Worm (Caenorhabditis elegans): ENCODE data around the gene C39H7.4.

Gene C39H7.4

DNA sequence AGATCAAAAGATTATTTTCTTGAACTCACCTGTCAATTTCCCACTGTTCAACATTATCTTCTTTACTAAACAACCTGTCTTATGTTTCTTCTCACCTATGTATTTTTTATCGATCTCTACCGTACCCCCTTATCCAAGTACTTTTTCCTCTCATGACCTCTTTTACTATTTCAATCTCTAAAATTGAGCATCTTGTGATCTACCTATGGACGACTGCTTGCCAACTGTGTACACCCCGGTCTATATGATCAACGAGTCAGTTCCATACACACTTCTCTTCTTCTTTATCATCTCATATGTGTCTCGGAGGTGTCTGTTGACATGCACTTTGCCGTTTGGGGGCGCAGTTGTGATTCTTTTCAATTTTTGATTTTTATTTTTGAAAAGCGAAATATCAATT lies 24.3 kb downstream of the C39H7.4 start (continued):
- no peak for TF ChIP-seq tlp-1 (tag; optimal IDR thresholded peaks at IDR 0.05)
- TF ChIP-seq C16A3.4 (tag; optimal IDR thresholded peaks at IDR 0.05), result no peak
- no peak for TF ChIP-seq xbp-1 (tag; optimal IDR thresholded peaks at IDR 0.05)
- TF ChIP-seq dsc-1 (tag; optimal IDR thresholded peaks at IDR 0.05), result no peak
- TF ChIP-seq efl-3 (GFP tag; optimal IDR thresholded peaks at IDR 0.05), result no peak
- no peak for TF ChIP-seq ceh-90 (tag; optimal IDR thresholded peaks at IDR 0.05)
- peak; percentile 61 for TF ChIP-seq nhr-20 (tag; optimal IDR thresholded peaks at IDR 0.05)
- TF ChIP-seq nhr-28 (tag; optimal IDR thresholded peaks at IDR 0.05), result no peak
- TF ChIP-seq unc-130 (tag; optimal IDR thresholded peaks at IDR 0.05), result no peak
- TF ChIP-seq hlh-17 (GFP tag; optimal IDR thresholded peaks at IDR 0.05; ENCODE audit: borderline replicate concordance), result no peak
- TF ChIP-seq Y116A8C.19 (tag; optimal IDR thresholded peaks at IDR 0.05; ENCODE audit: borderline replicate concordance), result no peak
- peak; percentile 74 for TF ChIP-seq lin-14 (GFP tag; optimal IDR thresholded peaks at IDR 0.05)
- TF ChIP-seq jun-1 (tag; optimal IDR thresholded peaks at IDR 0.05), result no peak
- no peak for TF ChIP-seq fos-1 (tag; optimal IDR thresholded peaks at IDR 0.05)
- TF ChIP-seq irx-1 (tag; optimal IDR thresholded peaks at IDR 0.05), result no peak
- TF ChIP-seq pag-3 (tag; optimal IDR thresholded peaks at IDR 0.05; ENCODE audit: borderline replicate concordance, insufficient read depth), result no peak
- no peak for TF ChIP-seq swsn-7 (tag; optimal IDR thresholded peaks at IDR 0.05)
- TF ChIP-seq efl-1 (optimal IDR thresholded peaks at IDR 0.05), result peak in 1 of 2 experiments; percentile 0
- peak in 1 of 2 experiments; percentile 92 for TF ChIP-seq efl-1 (GFP tag; optimal IDR thresholded peaks at IDR 0.05 in 1 of 2)
- TF ChIP-seq fkh-4 (tag; optimal IDR thresholded peaks at IDR 0.05; ENCODE audit: borderline replicate concordance), result no peak
- TF ChIP-seq elt-2 (tag; optimal IDR thresholded peaks at IDR 0.05), result peak; percentile 26
- TF ChIP-seq hlh-4 (tag; optimal IDR thresholded peaks at IDR 0.05), result no peak
- peak in 1 of 2 experiments; percentile 64 for TF ChIP-seq mdl-1 (tag; optimal IDR thresholded peaks at IDR 0.05)
- no peak for TF ChIP-seq nhr-84 (tag; optimal IDR thresholded peaks at IDR 0.05)
- TF ChIP-seq lin-39 (tag; optimal IDR thresholded peaks at IDR 0.05), result no peak
- peak; percentile 6 for TF ChIP-seq blmp-1 (tag; optimal IDR thresholded peaks at IDR 0.05)
- TF ChIP-seq sup-37 (GFP tag; optimal IDR thresholded peaks at IDR 0.05), result no peak
- TF ChIP-seq nhr-71 (tag; optimal IDR thresholded peaks at IDR 0.05), result peak; percentile 61
- TF ChIP-seq nhr-19 (GFP tag; conservative IDR thresholded peaks at IDR 0.05), result no peak
- TF ChIP-seq hpl-2 (GFP tag; optimal IDR thresholded peaks at IDR 0.05), result no peak
- TF ChIP-seq dpl-1 (GFP tag; optimal IDR thresholded peaks at IDR 0.05), result peak in 1 of 3 experiments; percentile 5
- TF ChIP-seq C04F5.9 (tag; optimal IDR thresholded peaks at IDR 0.05), result no peak

- TF ChIP-seq mab-9 (GFP tag; IDR thresholded peaks at IDR 0.05) (no peak), C34B4.2 (tag; optimal IDR thresholded peaks at IDR 0.05) (no peak), isw-1 (GFP tag; IDR thresholded peaks at IDR 0.05) (no peak), unc-86 (tag; optimal IDR thresholded peaks at IDR 0.05) (no peak), swsn-7 (tag; optimal IDR thresholded peaks at IDR 0.05) (no peak), snpc-4 (tag; optimal IDR thresholded peaks at IDR 0.05) (peak; percentile 32), efl-1 (optimal IDR thresholded peaks at IDR 0.05) (no peak), efl-1 (GFP tag; optimal IDR thresholded peaks at IDR 0.05 in 1 of 2) (peak in 1 of 2 experiments; percentile 59), lin-35 (GFP tag; optimal IDR thresholded peaks at IDR 0.05) (peak in 1 of 2 experiments; percentile 7), grh-1 (GFP tag; IDR thresholded peaks at IDR 0.05) (no peak), mef-2 (tag; optimal IDR thresholded peaks at IDR 0.05) (no peak), skn-1 (tag; optimal IDR thresholded peaks at IDR 0.05) (peak; percentile 26), nhr-237 (tag; optimal IDR thresholded peaks at IDR 0.05) (no peak), lsy-2 (tag; optimal IDR thresholded peaks at IDR 0.05) (peak in 1 of 2 experiments; percentile 54), mdl-1 (tag; optimal IDR thresholded peaks at IDR 0.05) (no peak)
Measured at ce11 chrIV:5587964-5588860, 26.2 kb downstream of the C39H7.4 start.
